Worm (Caenorhabditis elegans) whole organism, midembryonic: ENCODE measurements around the gene npr-43.

Source experiments
- T22C8.4 ChIP-seq: fragments of 200-800 bp; sonication (Bioruptor generic); IDR thresholded peaks from 2 replicates; pipeline ENCODE4 v1.3.6; 2022; ENCODE audit warnings: missing genetic modification characterization, missing compliant biosample characterization
- cog-1 ChIP-seq: sonication (generic microtip); optimal IDR thresholded peaks from 2 replicates; lab custom pipeline; 2016; ENCODE audit warnings: missing genetic modification characterization, missing compliant biosample characterization
- flt-1 ChIP-seq: fragments of 200-800 bp; sonication (Bioruptor generic); IDR thresholded peaks from 2 replicates; pipeline ENCODE4 v1.3.6; 2022; ENCODE audit warnings: missing genetic modification characterization, missing compliant biosample characterization
- klf-2 ChIP-seq: fragments of 200-800 bp; sonication (Bioruptor generic); conservative IDR thresholded peaks from 2 replicates; pipeline ENCODE4 v1.3.6; 2022; ENCODE audit warnings: missing genetic modification reagents, missing genetic modification characterization, missing compliant biosample characterization
- med-1 ChIP-seq: sonication (generic microtip); optimal IDR thresholded peaks from 2 replicates; lab custom pipeline; 2017; ENCODE audit warnings: missing genetic modification characterization, mild to moderate bottlenecking, missing compliant biosample characterization, antibody characterized with exemption, missing genetic modification reagents; ENCODE audit not compliant: insufficient read depth
- ref-1 ChIP-seq: fragments of 200-800 bp; sonication (Bioruptor generic); conservative IDR thresholded peaks from 2 replicates; pipeline ENCODE4 v1.3.6; 2022; ENCODE audit warnings: missing genetic modification reagents, missing genetic modification characterization, missing compliant biosample characterization
- tab-1 ChIP-seq: fragments of 200-800 bp; sonication (Bioruptor generic); IDR thresholded peaks from 2 replicates; pipeline ENCODE4 v1.3.6; 2022; ENCODE audit warnings: missing genetic modification characterization, missing compliant biosample characterization
- ztf-23 ChIP-seq: fragments of 200-800 bp; sonication (Bioruptor generic); IDR thresholded peaks from 2 replicates; pipeline ENCODE4 v1.3.6; 2022; ENCODE audit warnings: missing genetic modification reagents, missing genetic modification characterization, missing compliant biosample characterization
- ztf-29 ChIP-seq: fragments of 200-800 bp; sonication (Bioruptor generic); IDR thresholded peaks from 2 replicates; pipeline ENCODE4 v1.3.6; 2022; ENCODE audit warnings: missing genetic modification reagents, missing genetic modification characterization, missing compliant biosample characterization

DNA sequence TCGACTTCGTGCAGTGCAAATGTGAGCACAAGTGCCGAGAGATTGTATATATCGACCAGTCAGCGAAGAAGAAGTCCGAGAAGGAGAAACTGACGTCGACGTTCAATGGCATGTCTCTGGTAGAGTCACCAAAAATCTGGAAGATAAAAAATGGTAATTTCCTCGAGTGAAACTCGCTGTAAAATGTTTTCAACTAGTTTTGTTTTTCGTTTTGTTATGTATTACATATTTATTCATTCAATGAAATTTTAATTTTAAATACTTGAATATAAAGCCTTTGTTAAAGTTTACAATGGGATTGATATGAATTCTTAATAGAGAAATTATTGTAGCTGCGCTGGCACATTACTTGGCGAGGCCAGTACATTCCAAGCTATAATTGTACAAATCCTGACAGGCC, 41.0 kb upstream of the npr-43 start:
- TF ChIP-seq med-1 (no peak), flt-1 (GFP tag; lab: Robert Waterston, UW) (no peak), klf-2 (no peak), ztf-23 (no peak), T22C8.4 (GFP tag; lab: Robert Waterston, UW) (no peak), ztf-29 (no peak), ref-1 (GFP tag; lab: Robert Waterston, UW) (no peak), cog-1 (tag; lab: Kevin White, UChicago) (no peak), tab-1 (GFP tag; lab: Robert Waterston, UW) (no peak)
